Worm (Caenorhabditis elegans): ENCODE measurements around the gene C15F1.2.
A peak's percentile ranks its signal among the peaks of the same experiment; 100 is the strongest.
"Not testable (repeated sequence)": the region's sequence is repeated elsewhere in the genome, so short reads cannot be mapped to it uniquely, and the experiment has no call there.

C15F1.2 gene

ce11 chrII:7001405-7001804, 21.7 kb downstream of the C15F1.2 start:
- peak; percentile 13 for TF ChIP-seq nhr-71 (tag; optimal IDR thresholded peaks at IDR 0.05)
- not testable (repeated sequence) for TF ChIP-seq efl-1 (optimal IDR thresholded peaks at IDR 0.05)
- TF ChIP-seq efl-1 (GFP tag; optimal IDR thresholded peaks at IDR 0.05 in 1 of 2) = peak in 1 of 2 experiments; percentile 64
- TF ChIP-seq lin-35 (GFP tag; optimal IDR thresholded peaks at IDR 0.05) = peak in 1 of 2 experiments; percentile 23
- peak; percentile 31; the same call in 1 of the 2 replicates for TF ChIP-seq nhr-19 (GFP tag; conservative IDR thresholded peaks at IDR 0.05)

ce11 chrII:7002956-7003357, 23.2 kb downstream of the C15F1.2 start:
- TF ChIP-seq dsc-1 (tag; optimal IDR thresholded peaks at IDR 0.05) (peak; percentile 0), aha-1 (tag; optimal IDR thresholded peaks at IDR 0.05) (no peak)

ce11 chrII:7012592-7012991, 32.8 kb downstream of the C15F1.2 start, which contains the start of gene sqv-7:
TSS of gene sqv-7 (minus strand) at chrII:7012692.
- TF ChIP-seq unc-62 (GFP tag; optimal IDR thresholded peaks at IDR 0.05) = no peak
- TF ChIP-seq blmp-1 (tag; optimal IDR thresholded peaks at IDR 0.05) = no peak
- TF ChIP-seq ceh-8 (GFP tag; optimal IDR thresholded peaks at IDR 0.05) = no peak
- TF ChIP-seq nhr-90 (tag; optimal IDR thresholded peaks at IDR 0.05; ENCODE audit: poor library complexity) = no peak
- TF ChIP-seq nhr-76 (tag; optimal IDR thresholded peaks at IDR 0.05) = no peak
- no peak for TF ChIP-seq unc-86 (tag; optimal IDR thresholded peaks at IDR 0.05)
- no peak for TF ChIP-seq unc-30 (tag; optimal IDR thresholded peaks at IDR 0.05)
- no peak for TF ChIP-seq egl-27 (tag; optimal IDR thresholded peaks at IDR 0.05)
- no peak for TF ChIP-seq ets-5 (GFP tag; IDR thresholded peaks at IDR 0.05)
- no peak for TF ChIP-seq snpc-4 (tag; optimal IDR thresholded peaks at IDR 0.05)
- no peak for TF ChIP-seq ztf-4 (tag; optimal IDR thresholded peaks at IDR 0.05)
- no peak for TF ChIP-seq lin-13 (GFP tag; optimal IDR thresholded peaks at IDR 0.05)
- no peak for TF ChIP-seq C16A3.4 (tag; optimal IDR thresholded peaks at IDR 0.05)
- TF ChIP-seq efl-3 (GFP tag; optimal IDR thresholded peaks at IDR 0.05) = no peak
- TF ChIP-seq tbx-2 (tag; optimal IDR thresholded peaks at IDR 0.05) = no peak
- no peak for TF ChIP-seq fkh-4 (tag; optimal IDR thresholded peaks at IDR 0.05; ENCODE audit: borderline replicate concordance)
- TF ChIP-seq lin-35 (GFP tag; optimal IDR thresholded peaks at IDR 0.05) = no peak
- no peak for TF ChIP-seq swsn-7 (tag; optimal IDR thresholded peaks at IDR 0.05)
- no peak for TF ChIP-seq mdl-1 (tag; optimal IDR thresholded peaks at IDR 0.05)
- TF ChIP-seq nhr-28 (tag; optimal IDR thresholded peaks at IDR 0.05) = no peak

- TF ChIP-seq lin-39 (tag; optimal IDR thresholded peaks at IDR 0.05) (peak; percentile 31), mep-1 (tag; optimal IDR thresholded peaks at IDR 0.05) (peak; percentile 60), ets-5 (GFP tag; IDR thresholded peaks at IDR 0.05) (no peak), unc-130 (tag; optimal IDR thresholded peaks at IDR 0.05) (peak; percentile 33), blmp-1 (tag; optimal IDR thresholded peaks at IDR 0.05) (peak; percentile 14), fos-1 (tag; optimal IDR thresholded peaks at IDR 0.05) (no peak), nhr-20 (tag; optimal IDR thresholded peaks at IDR 0.05) (peak; percentile 72), xbp-1 (tag; optimal IDR thresholded peaks at IDR 0.05) (peak; percentile 76), lin-15B (tag; optimal IDR thresholded peaks at IDR 0.05) (peak; percentile 50), unc-62 (GFP tag; optimal IDR thresholded peaks at IDR 0.05) (no peak), Y116A8C.19 (tag; optimal IDR thresholded peaks at IDR 0.05; ENCODE audit: borderline replicate concordance) (no peak), mdl-1 (tag; optimal IDR thresholded peaks at IDR 0.05) (peak in 1 of 2 experiments; percentile 42), nhr-12 (tag; optimal IDR thresholded peaks at IDR 0.05) (no peak), snpc-4 (tag; optimal IDR thresholded peaks at IDR 0.05) (peak; percentile 56), jun-1 (tag; optimal IDR thresholded peaks at IDR 0.05) (peak; percentile 40), efl-1 (optimal IDR thresholded peaks at IDR 0.05) (peak; percentile 61 to 73), efl-1 (GFP tag; optimal IDR thresholded peaks at IDR 0.05 in 1 of 2) (peak; percentile 67 to 97), tlp-1 (tag; optimal IDR thresholded peaks at IDR 0.05) (no peak), C04F5.9 (tag; optimal IDR thresholded peaks at IDR 0.05) (peak; percentile 53), snu-23 (GFP tag; optimal IDR thresholded peaks at IDR 0.05) (peak; percentile 76), sup-37 (GFP tag; optimal IDR thresholded peaks at IDR 0.05) (peak; percentile 10), sox-4 (tag; optimal IDR thresholded peaks at IDR 0.05) (no peak), aly-2 (tag; optimal IDR thresholded peaks at IDR 0.05) (no peak), nhr-19 (GFP tag; conservative IDR thresholded peaks at IDR 0.05) (peak; percentile 65), efl-3 (GFP tag; optimal IDR thresholded peaks at IDR 0.05) (no peak), pqm-1 (tag; optimal IDR thresholded peaks at IDR 0.05) (no peak), fkh-10 (GFP tag; optimal IDR thresholded peaks at IDR 0.05) (peak; percentile 47), C16A3.4 (tag; optimal IDR thresholded peaks at IDR 0.05) (peak; percentile 69), nhr-77 (tag; optimal IDR thresholded peaks at IDR 0.05) (peak; percentile 39), egl-27 (tag; optimal IDR thresholded peaks at IDR 0.05) (no peak), lin-35 (GFP tag; optimal IDR thresholded peaks at IDR 0.05) (peak; percentile 63 to 82), hlh-17 (GFP tag; optimal IDR thresholded peaks at IDR 0.05; ENCODE audit: borderline replicate concordance) (no peak)
Observed at ce11 chrII:7022370-7023001, 42.7 kb downstream of the C15F1.2 start, which contains the start of the genes lst-6 and lst-5. TSS of gene lst-6 (minus strand) at chrII:7022509. TSS of gene lst-5 (plus strand) at chrII:7022913.
